Worm (Caenorhabditis elegans): ENCODE measurements around the gene sos-1.

- TF ChIP-seq lin-15B (tag; optimal IDR thresholded peaks at IDR 0.05) (no peak), lin-39 (tag; optimal IDR thresholded peaks at IDR 0.05) (peak; percentile 57), egl-5 (tag; optimal IDR thresholded peaks at IDR 0.05) (no peak), nhr-43 (tag; optimal IDR thresholded peaks at IDR 0.05; ENCODE audit: poor library complexity, severe bottlenecking) (no peak), nhr-28 (tag; optimal IDR thresholded peaks at IDR 0.05) (no peak), aly-2 (tag; optimal IDR thresholded peaks at IDR 0.05) (no peak), nhr-11 (tag; optimal IDR thresholded peaks at IDR 0.05) (no peak)
Observed at ce11 chrV:4497161-4497560, 51.9 kb downstream of the sos-1 start, which contains the start of gene unc-62.
